Worm (Caenorhabditis elegans) whole organism, late embryonic: Measurements from ENCODE around the gene cest-12.

Experiments
- F13H6.1 ChIP-seq: sonication (generic microtip); optimal IDR thresholded peaks from 2 replicates; lab custom pipeline; 2016; ENCODE audit warnings: missing genetic modification characterization, missing compliant biosample characterization
- T23F11.4 ChIP-seq: fragments of 200-800 bp; sonication (Bioruptor generic); optimal IDR thresholded peaks from 2 replicates; lab custom pipeline; 2018; ENCODE audit warnings: mild to moderate bottlenecking, missing genetic modification characterization, missing compliant biosample characterization
- ama-1 ChIP-seq: fragments of 150-350 bp; optimal IDR thresholded peaks from 2 replicates; lab custom pipeline; 2014
- ceh-31 ChIP-seq: sonication (generic microtip); optimal IDR thresholded peaks from 2 replicates; lab custom pipeline; 2016; ENCODE audit warnings: missing genetic modification characterization, missing compliant biosample characterization
- fkh-10 ChIP-seq: fragments of 150-350 bp; optimal IDR thresholded peaks from 2 replicates; lab custom pipeline; 2014; ENCODE audit warnings: missing biosample characterization, missing genetic modification reagents, missing genetic modification characterization
- nhr-11 ChIP-seq: fragments of 150-350 bp; optimal IDR thresholded peaks from 2 replicates; lab custom pipeline; 2014; ENCODE audit warnings: missing biosample characterization, missing genetic modification characterization
- pha-2 ChIP-seq: sonication (generic microtip); optimal IDR thresholded peaks from 2 replicates; lab custom pipeline; 2017; ENCODE audit warnings: mild to moderate bottlenecking, missing genetic modification characterization, missing compliant biosample characterization
- pha-4 ChIP-seq: fragments of 150-350 bp; optimal IDR thresholded peaks from 2 replicates; lab custom pipeline; 2018; ENCODE audit warnings: missing biosample characterization, missing genetic modification reagents, missing genetic modification characterization
- ref-2 ChIP-seq: sonication (generic microtip); optimal IDR thresholded peaks from 2 replicates; lab custom pipeline; 2016; ENCODE audit warnings: missing genetic modification characterization, missing compliant biosample characterization
- tbx-2 ChIP-seq: sonication (generic microtip); optimal IDR thresholded peaks from 2 replicates; lab custom pipeline; 2016; ENCODE audit warnings: missing genetic modification characterization, missing compliant biosample characterization
- unc-86 ChIP-seq: sonication (generic microtip); optimal IDR thresholded peaks from 2 replicates; lab custom pipeline; 2016; ENCODE audit warnings: missing genetic modification characterization, missing compliant biosample characterization
- zip-5 ChIP-seq: sonication (generic microtip); optimal IDR thresholded peaks from 2 replicates; lab custom pipeline; 2016; ENCODE audit warnings: missing genetic modification characterization, missing compliant biosample characterization

DNA sequence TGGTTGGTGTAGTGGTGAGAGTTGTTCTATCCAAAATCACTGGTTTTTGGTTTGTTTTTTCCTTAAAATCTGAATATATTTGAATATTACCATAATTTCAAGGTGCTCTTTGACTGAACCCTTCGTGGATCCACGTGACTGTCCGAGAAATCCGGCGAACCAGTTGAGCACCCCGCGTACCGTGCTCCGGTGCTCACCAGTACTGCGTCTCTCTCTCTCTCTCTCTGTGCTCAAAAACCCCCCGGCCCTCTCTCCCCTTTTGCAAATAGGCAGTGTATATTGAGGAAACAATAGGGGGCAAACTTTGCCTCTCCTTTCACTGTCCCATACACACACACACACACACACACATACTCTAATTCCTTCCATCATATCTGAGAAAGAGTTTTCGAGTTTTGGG is 42.6 kb upstream of the cest-12 start:
- TF ChIP-seq unc-86 (tag; lab: Kevin White, UChicago) (no peak), zip-5 (no peak), pha-4 (tag; lab: Kevin White, UChicago) (no peak), nhr-11 (tag; lab: Kevin White, UChicago) (no peak), pha-2 (tag; lab: Kevin White, UChicago) (no peak), ref-2 (tag; lab: Kevin White, UChicago) (no peak), ama-1 (no peak), fkh-10 (GFP tag; lab: Kevin White, UChicago) (no peak), ceh-31 (tag; lab: Kevin White, UChicago) (no peak), tbx-2 (no peak), F13H6.1 (tag; lab: Kevin White, UChicago) (no peak), T23F11.4 (no peak)
